Worm (Caenorhabditis elegans) whole organism, L4 larva: ENCODE measurements around the gene K09C4.5.

Source experiments
- F26F4.8 ChIP-seq: fragments of 200-800 bp; sonication (Bioruptor generic); conservative IDR thresholded peaks from 2 replicates; pipeline ENCODE4 v1.3.6; 2022; ENCODE audit warnings: missing genetic modification characterization, missing compliant biosample characterization
- F37D6.2 ChIP-seq: sonication (generic microtip); optimal IDR thresholded peaks from 2 replicates; lab custom pipeline; 2016; ENCODE audit warnings: mild to moderate bottlenecking, missing genetic modification characterization, missing compliant biosample characterization
- F49E8.2 ChIP-seq: sonication (generic microtip); optimal IDR thresholded peaks from 2 replicates; lab custom pipeline; 2016; ENCODE audit warnings: missing compliant biosample characterization, mild to moderate bottlenecking, missing genetic modification characterization, borderline replicate concordance
- T26A8.4 ChIP-seq: fragments of 200-800 bp; sonication (Bioruptor generic); IDR thresholded peaks from 2 replicates; pipeline ENCODE4 v1.3.6; 2022; ENCODE audit warnings: missing genetic modification characterization, missing compliant biosample characterization
- Y105C5A.15 ChIP-seq: fragments of 200-800 bp; sonication (Bioruptor generic); IDR thresholded peaks from 2 replicates; pipeline ENCODE4 v1.3.6; 2022; ENCODE audit warnings: missing genetic modification characterization, missing compliant biosample characterization
- aha-1 ChIP-seq: fragments of 150-350 bp; peaks from one replicate; lab custom pipeline; 2014; ENCODE audit warnings: missing biosample characterization, missing genetic modification characterization
- ama-1 ChIP-seq: fragments of 150-350 bp; optimal IDR thresholded peaks from 2 replicates; lab custom pipeline; 2014; ENCODE audit warnings: inconsistent platforms, mixed read lengths
- ceh-82 ChIP-seq: sonication (generic microtip); optimal IDR thresholded peaks from 2 replicates; lab custom pipeline; 2017; ENCODE audit warnings: missing biosample characterization, missing genetic modification characterization
- cey-2 ChIP-seq: sonication (generic microtip); optimal IDR thresholded peaks from 3 replicates; lab custom pipeline; 2017; ENCODE audit warnings: missing genetic modification characterization, mild to moderate bottlenecking, missing compliant biosample characterization, antibody characterized with exemption, borderline replicate concordance; ENCODE audit not compliant: insufficient read depth
- ctbp-1 ChIP-seq: fragments of 200-800 bp; sonication (Bioruptor generic); IDR thresholded peaks from 2 replicates; pipeline ENCODE4 v1.3.6; 2022; ENCODE audit warnings: missing genetic modification reagents, missing genetic modification characterization, missing compliant biosample characterization
- daf-12 ChIP-seq: fragments of 150-350 bp; optimal IDR thresholded peaks from 2 replicates; lab custom pipeline; 2014; ENCODE audit warnings: missing biosample characterization, missing genetic modification reagents, missing genetic modification characterization
- daf-16 ChIP-seq, 3 experiments: sonication (generic microtip); optimal IDR thresholded peaks; 2 replicates each; lab custom pipeline; 2016 to 2017; ENCODE audit warnings: missing genetic modification characterization in 3 of 3, missing genetic modification reagents in 3 of 3, mild to moderate bottlenecking in 2 of 3, missing compliant biosample characterization in 2 of 3, missing biosample characterization in 1 of 3, moderate library complexity in 1 of 3
- dmd-6 ChIP-seq: fragments of 200-800 bp; sonication (Bioruptor generic); IDR thresholded peaks from 2 replicates; pipeline ENCODE4 v1.3.6; 2022; ENCODE audit warnings: missing genetic modification reagents, missing genetic modification characterization, missing compliant biosample characterization
- dve-1 ChIP-seq: sonication (generic microtip); optimal IDR thresholded peaks from 2 replicates; lab custom pipeline; 2017; ENCODE audit warnings: antibody characterized with exemption, mild to moderate bottlenecking, missing genetic modification characterization, missing compliant biosample characterization; ENCODE audit not compliant: insufficient read depth
- egl-27 ChIP-seq: sonication (generic microtip); optimal IDR thresholded peaks from 3 replicates; lab custom pipeline; 2017; ENCODE audit warnings: missing biosample characterization, missing genetic modification reagents, missing genetic modification characterization
- hlh-11 ChIP-seq: fragments of 200-800 bp; sonication (Bioruptor generic); optimal IDR thresholded peaks from 2 replicates; lab custom pipeline; 2018; ENCODE audit warnings: mild to moderate bottlenecking, missing genetic modification characterization, missing compliant biosample characterization
- hlh-30 ChIP-seq: sonication (generic microtip); optimal IDR thresholded peaks from 2 replicates; lab custom pipeline; 2017; ENCODE audit warnings: antibody characterized with exemption, mild to moderate bottlenecking, missing genetic modification characterization, missing compliant biosample characterization; ENCODE audit not compliant: insufficient read depth
- lin-13 ChIP-seq: fragments of 150-350 bp; optimal IDR thresholded peaks from 2 replicates; lab custom pipeline; 2014; ENCODE audit warnings: missing biosample characterization, missing genetic modification reagents, missing genetic modification characterization
- lin-38 ChIP-seq: fragments of 200-800 bp; sonication (Bioruptor generic); IDR thresholded peaks from 2 replicates; pipeline ENCODE4 v1.3.6; 2022; ENCODE audit warnings: missing genetic modification reagents, missing genetic modification characterization, missing compliant biosample characterization
- lin-39 ChIP-seq: fragments of 150-350 bp; optimal IDR thresholded peaks from 2 replicates; lab custom pipeline; 2014; ENCODE audit warnings: missing biosample characterization, missing genetic modification reagents, missing genetic modification characterization
- madf-9 ChIP-seq: fragments of 200-800 bp; sonication (Bioruptor generic); conservative IDR thresholded peaks from 2 replicates; pipeline ENCODE4 v1.3.6; 2022; ENCODE audit warnings: missing genetic modification reagents, missing genetic modification characterization, missing compliant biosample characterization
- mdl-1 ChIP-seq, 2 experiments: fragments of 150-350 bp in 1 of 2; sonication (generic microtip) in 1 of 2; optimal IDR thresholded peaks; 2 replicates each; lab custom pipeline; 2014 to 2017; ENCODE audit warnings: missing biosample characterization in 2 of 2, missing genetic modification characterization in 2 of 2
- mdt-29 ChIP-seq: fragments of 200-800 bp; sonication (Bioruptor generic); IDR thresholded peaks from 2 replicates; pipeline ENCODE4 v1.3.6; 2022; ENCODE audit warnings: missing genetic modification reagents, missing genetic modification characterization, missing compliant biosample characterization
- mep-1 ChIP-seq: fragments of 150-350 bp; sonication (generic microtip); optimal IDR thresholded peaks from 3 replicates; lab custom pipeline; 2014; ENCODE audit warnings: missing biosample characterization, missing genetic modification characterization
- mes-2 ChIP-seq: sonication (generic microtip); optimal IDR thresholded peaks from 2 replicates; lab custom pipeline; 2016; ENCODE audit warnings: missing genotype, mild to moderate bottlenecking, missing genetic modification characterization, missing compliant biosample characterization; ENCODE audit not compliant: poor library complexity, severe bottlenecking
- mxl-2 ChIP-seq: fragments of 200-800 bp; sonication (Bioruptor generic); conservative IDR thresholded peaks from 2 replicates; pipeline ENCODE4 v1.3.6; 2022; ENCODE audit warnings: missing genetic modification reagents, missing genetic modification characterization, missing compliant biosample characterization
- mxl-3 ChIP-seq: fragments of 200-800 bp; sonication (Bioruptor generic); optimal IDR thresholded peaks from 2 replicates; lab custom pipeline; 2018; ENCODE audit warnings: mild to moderate bottlenecking, missing genetic modification characterization, missing compliant biosample characterization
- nhr-10 ChIP-seq: fragments of 150-350 bp; optimal IDR thresholded peaks from 2 replicates; lab custom pipeline; 2014; ENCODE audit warnings: missing biosample characterization, missing genetic modification characterization
- nhr-102 ChIP-seq: sonication (generic microtip); optimal IDR thresholded peaks from 2 replicates; lab custom pipeline; 2016; ENCODE audit warnings: mild to moderate bottlenecking, missing genetic modification characterization, moderate library complexity, missing compliant biosample characterization
- nhr-11 ChIP-seq: fragments of 150-350 bp; optimal IDR thresholded peaks from 2 replicates; lab custom pipeline; 2014; ENCODE audit warnings: missing biosample characterization, missing genetic modification characterization
- nhr-111 ChIP-seq: fragments of 200-800 bp; sonication (Bioruptor generic); optimal IDR thresholded peaks from 2 replicates; lab custom pipeline; 2018; ENCODE audit warnings: mild to moderate bottlenecking, missing genetic modification characterization, missing compliant biosample characterization
- nhr-28 ChIP-seq: fragments of 150-350 bp; optimal IDR thresholded peaks from 2 replicates; lab custom pipeline; 2014; ENCODE audit warnings: missing biosample characterization, missing genetic modification characterization
- nhr-48 ChIP-seq: sonication (generic microtip); optimal IDR thresholded peaks from 2 replicates; lab custom pipeline; 2016; ENCODE audit warnings: mild to moderate bottlenecking, missing genetic modification characterization, missing compliant biosample characterization
- nhr-77 ChIP-seq: fragments of 150-350 bp; optimal IDR thresholded peaks from 2 replicates; lab custom pipeline; 2014; ENCODE audit warnings: missing biosample characterization, missing genetic modification characterization
- pqm-1 ChIP-seq: sonication (generic microtip); optimal IDR thresholded peaks from 2 replicates; lab custom pipeline; 2017; ENCODE audit warnings: missing biosample characterization, missing genetic modification characterization
- snpc-1.2 ChIP-seq: fragments of 200-800 bp; sonication (Bioruptor generic); IDR thresholded peaks from 2 replicates; pipeline ENCODE4 v1.3.6; 2022; ENCODE audit warnings: missing genetic modification reagents, missing genetic modification characterization, missing compliant biosample characterization
- spr-1 ChIP-seq: sonication (generic microtip); optimal IDR thresholded peaks from 2 replicates; lab custom pipeline; 2016; ENCODE audit warnings: mild to moderate bottlenecking, missing genetic modification characterization, missing compliant biosample characterization
- spr-3 ChIP-seq: fragments of 200-800 bp; sonication (Bioruptor generic); optimal IDR thresholded peaks from 2 replicates; lab custom pipeline; 2018; ENCODE audit warnings: mild to moderate bottlenecking, missing genetic modification characterization, missing compliant biosample characterization
- unc-62 ChIP-seq, 3 experiments: fragments of 150-350 bp in 1 of 3; sonication (generic microtip); optimal IDR thresholded peaks in 2 of 3; peaks in 1 of 3; 1 replicate in 1 of 3; 2 replicates in 2 of 3; lab custom pipeline; 2014 to 2017; ENCODE audit warnings: missing biosample characterization in 3 of 3, missing genetic modification characterization in 3 of 3, missing genetic modification reagents in 3 of 3, missing genotype in 1 of 3
- vab-7 ChIP-seq: fragments of 200-800 bp; sonication (Bioruptor generic); IDR thresholded peaks from 2 replicates; pipeline ENCODE4 v1.3.6; 2022; ENCODE audit warnings: missing genetic modification reagents, missing genetic modification characterization, missing compliant biosample characterization
- zfp-3 ChIP-seq: fragments of 200-800 bp; sonication (Bioruptor generic); conservative IDR thresholded peaks from 2 replicates; pipeline ENCODE4 v1.3.6; 2022; ENCODE audit warnings: missing genetic modification reagents, missing genetic modification characterization, missing compliant biosample characterization

The K09C4.5 gene

ce11 chrX:3290147-3290546 is 7.7 kb downstream of the K09C4.5 start (continued):
- TF ChIP-seq spr-3 (GFP tag; lab: Kevin White, UChicago) (no peak), nhr-48 (tag; lab: Kevin White, UChicago) (peak; percentile 95), nhr-11 (tag; lab: Kevin White, UChicago) (no peak), egl-27 (tag; lab: Kevin White, UChicago) (no peak), lin-39 (tag; lab: Kevin White, UChicago) (no peak), F49E8.2 (tag; lab: Kevin White, UChicago) (no peak), mdt-29 (GFP tag; lab: Robert Waterston, UW) (no peak; the same call in 1 of the 2 replicates), cey-2 (tag; lab: Kevin White, UChicago) (no peak), zfp-3 (GFP tag; lab: Robert Waterston, UW) (no peak), ama-1 (lab: Kevin White, UChicago) (no peak), unc-62 (GFP tag; optimal IDR thresholded peaks at IDR 0.05 in 1 of 2; lab: Kevin White, UChicago) (no peak), unc-62 (tag; optimal IDR thresholded peaks at IDR 0.05; lab: Kevin White, UChicago) (no peak), F37D6.2 (tag; lab: Kevin White, UChicago) (no peak), lin-38 (GFP tag; lab: Robert Waterston, UW) (no peak), ctbp-1 (GFP tag; lab: Robert Waterston, UW) (no peak), mes-2 (no peak), mxl-3 (peak; percentile 39), madf-9 (no peak), nhr-28 (tag; lab: Kevin White, UChicago) (peak; percentile 93), T26A8.4 (GFP tag; lab: Robert Waterston, UW) (no peak), hlh-30 (tag; lab: Kevin White, UChicago) (peak; percentile 68), F26F4.8 (no peak), mxl-2 (GFP tag; lab: Robert Waterston, UW) (no peak), nhr-111 (no peak), snpc-1.2 (GFP tag; lab: Robert Waterston, UW) (no peak), ceh-82 (tag; lab: Kevin White, UChicago) (no peak), nhr-10 (tag; lab: Kevin White, UChicago) (no peak), dve-1 (peak; percentile 91), lin-13 (GFP tag; lab: Kevin White, UChicago) (no peak), daf-12 (tag; lab: Kevin White, UChicago) (no peak), spr-1 (tag; lab: Kevin White, UChicago) (no peak)
- TF ChIP-seq, all 104 proteins: peak for 22

DNA sequence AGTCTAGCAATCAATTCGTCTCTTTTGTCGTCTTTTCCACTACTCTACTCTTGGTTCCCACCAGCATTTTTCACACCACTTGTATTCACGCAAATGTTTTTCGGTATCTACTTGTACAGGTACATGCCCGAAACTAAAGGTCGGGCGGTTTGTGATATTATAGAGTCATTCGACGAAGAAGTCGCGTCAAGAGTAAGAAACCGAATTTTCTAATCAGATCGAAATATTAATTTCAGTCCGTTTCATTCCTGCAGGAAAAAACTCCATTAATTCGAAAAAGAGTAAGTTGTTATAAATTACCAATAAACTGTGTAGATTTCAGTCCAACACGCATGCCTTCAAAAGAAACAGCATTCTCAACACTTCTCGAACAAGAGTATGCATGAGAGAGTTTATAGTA is 9.5 kb downstream of the K09C4.5 start:
- peak in 1 of 2 experiments; percentile 93 for TF ChIP-seq unc-62 (GFP tag; optimal IDR thresholded peaks at IDR 0.05 in 1 of 2; lab: Kevin White, UChicago)
- TF ChIP-seq unc-62 (tag; optimal IDR thresholded peaks at IDR 0.05; lab: Kevin White, UChicago), result no peak
- TF ChIP-seq nhr-102 (tag; lab: Kevin White, UChicago), result no peak
- TF ChIP-seq, all 104 proteins: peak for 1

DNA sequence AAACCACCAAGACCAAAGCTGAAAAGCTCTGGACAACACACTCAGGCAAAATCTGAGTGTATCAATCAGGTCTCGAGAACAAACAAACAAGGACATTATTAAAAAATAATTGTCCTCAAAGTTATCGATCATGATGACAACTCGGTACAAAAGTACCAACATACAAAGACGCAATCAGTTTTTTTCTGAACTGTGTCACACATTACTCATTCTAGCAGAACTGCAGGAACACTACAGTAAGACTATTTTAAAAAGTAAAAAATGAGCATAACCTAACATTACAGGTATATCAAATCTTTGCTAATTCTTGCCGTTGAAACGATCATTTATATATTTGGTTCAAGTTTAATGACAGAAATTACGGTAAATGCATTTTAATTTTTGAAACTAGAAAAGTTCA is 13.8 kb downstream of the K09C4.5 start, which contains the start of gene K09C4.2:
Gene K09C4.2 (plus strand): TSS at position 301 of the 400 bp plus-strand sequence.
- TF ChIP-seq aha-1 (tag; lab: Kevin White, UChicago) (peak; percentile 29), mdl-1 (tag; optimal IDR thresholded peaks at IDR 0.05; lab: Kevin White, UChicago) (no peak)
- TF ChIP-seq, all 104 proteins: peak for 1

- TF ChIP-seq nhr-28 (tag; lab: Kevin White, UChicago), result peak; percentile 78
- TF ChIP-seq hlh-30 (tag; lab: Kevin White, UChicago), result peak; percentile 18
- peak; percentile 69 for TF ChIP-seq nhr-77 (tag; lab: Kevin White, UChicago)
- TF ChIP-seq pqm-1 (tag; lab: Kevin White, UChicago), result peak; percentile 61
- TF ChIP-seq mdl-1 (tag; optimal IDR thresholded peaks at IDR 0.05; lab: Kevin White, UChicago), result peak in 1 of 2 experiments; percentile 0
- TF ChIP-seq unc-62 (GFP tag; optimal IDR thresholded peaks at IDR 0.05 in 1 of 2; lab: Kevin White, UChicago), result peak in 1 of 2 experiments; percentile 78
- TF ChIP-seq unc-62 (tag; optimal IDR thresholded peaks at IDR 0.05; lab: Kevin White, UChicago), result no peak
- TF ChIP-seq dve-1, result peak; percentile 59
- peak; percentile 39 for TF ChIP-seq nhr-48 (tag; lab: Kevin White, UChicago)
- peak; percentile 96 for TF ChIP-seq dmd-6
- TF ChIP-seq mep-1 (tag; lab: Kevin White, UChicago), result no peak
- TF ChIP-seq daf-16 (GFP tag; optimal IDR thresholded peaks at IDR 0.05; lab: Kevin White, UChicago), result no peak
- TF ChIP-seq daf-16 (tag; optimal IDR thresholded peaks at IDR 0.05; lab: Kevin White, UChicago), result peak; percentile 73
- TF ChIP-seq Y105C5A.15 (GFP tag; lab: Robert Waterston, UW), result no peak
- peak; percentile 71 for TF ChIP-seq aha-1 (tag; lab: Kevin White, UChicago)
- no peak for TF ChIP-seq vab-7
- TF ChIP-seq hlh-11 (tag; lab: Kevin White, UChicago), result peak; percentile 58
Observed at ce11 chrX:3297812-3298211, 15.4 kb downstream of the K09C4.5 start.
